Worm (Caenorhabditis elegans): ENCODE results near the gene K02E11.10.
"Not testable (repeated sequence)": the region's sequence is repeated elsewhere in the genome, so short reads cannot be mapped to it uniquely, and the experiment has no call there.

K02E11.10 gene

DNA sequence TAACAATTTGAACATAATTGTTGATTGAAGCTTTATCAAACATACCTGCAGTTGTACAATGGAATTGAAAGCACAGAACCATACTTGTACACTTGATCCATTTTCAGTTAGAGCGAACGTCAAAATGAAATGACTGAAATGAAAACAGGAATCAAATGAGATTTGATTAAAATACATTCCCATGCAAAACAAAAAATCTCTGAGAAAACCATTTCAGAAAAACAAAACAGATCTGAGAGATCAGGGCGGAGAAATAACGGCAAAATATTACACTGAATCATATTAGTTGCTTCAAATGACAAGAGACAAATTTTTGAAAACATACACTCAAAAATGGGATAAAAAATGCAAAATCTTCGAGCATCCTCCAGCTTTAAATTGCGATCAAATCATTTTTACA lies 38.8 kb upstream of the K02E11.10 start, which contains the start of gene srt-33:
TSS of gene srt-33 (minus strand) at position 101 of the 400 bp plus-strand sequence.
- TF ChIP-seq mab-5 (tag; optimal IDR thresholded peaks at IDR 0.05) = no peak
- no peak for TF ChIP-seq sma-3 (GFP tag; optimal IDR thresholded peaks at IDR 0.05)
- TF ChIP-seq nhr-129 (tag; optimal IDR thresholded peaks at IDR 0.05) = no peak
- TF ChIP-seq nhr-11 (tag; optimal IDR thresholded peaks at IDR 0.05) = no peak
- TF ChIP-seq alr-1 (tag; optimal IDR thresholded peaks at IDR 0.05) = no peak
- no peak for TF ChIP-seq nhr-10 (tag; optimal IDR thresholded peaks at IDR 0.05)
- TF ChIP-seq ztf-4 (tag; optimal IDR thresholded peaks at IDR 0.05) = no peak

- TF ChIP-seq snpc-4 (tag; optimal IDR thresholded peaks at IDR 0.05) = peak; percentile 38
Measured at ce11 chrV:14277456-14277855, 36.5 kb upstream of the K02E11.10 start.

DNA sequence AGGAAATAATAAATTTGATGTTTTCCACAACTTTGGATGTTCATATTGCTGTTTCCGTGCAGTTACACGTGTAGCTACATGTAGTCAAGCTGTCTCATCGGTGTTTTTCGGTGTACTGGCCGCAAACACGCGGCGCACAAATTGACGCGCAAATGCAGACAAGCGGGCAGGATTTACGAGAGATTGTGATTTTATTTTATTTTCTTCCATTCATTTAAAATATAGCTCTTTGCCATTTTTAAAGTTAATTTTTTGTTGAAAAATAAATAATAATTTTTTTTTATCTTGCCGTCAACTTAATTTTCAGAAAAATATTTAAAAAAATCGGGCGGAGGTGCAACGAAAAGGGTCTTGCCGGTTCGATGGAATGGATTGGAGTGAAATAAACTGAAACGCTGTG lies 33.3 kb upstream of the K02E11.10 start, which contains the start of gene F40G12.7:
TSS of gene F40G12.7 (plus strand) at position 301 of the 400 bp plus-strand sequence.
- not testable (repeated sequence) for TF ChIP-seq nhr-10, alr-1, nhr-77 (tag; optimal IDR thresholded peaks at IDR 0.05)

ce11 chrV:14273019-14273418 lies 32.1 kb upstream of the K02E11.10 start, which contains the start of gene F40G12.6:
F40G12.6 (minus strand) TSS chrV:14273119.
- TF ChIP-seq nhr-11 (tag; optimal IDR thresholded peaks at IDR 0.05) (no peak), skn-1 (tag; optimal IDR thresholded peaks at IDR 0.05) (no peak), gmeb-1 (tag; optimal IDR thresholded peaks at IDR 0.05) (no peak), ZK546.5 (tag; optimal IDR thresholded peaks at IDR 0.05) (no peak), alr-1 (tag; optimal IDR thresholded peaks at IDR 0.05) (no peak), ceh-82 (tag; optimal IDR thresholded peaks at IDR 0.05) (no peak), sma-9 (GFP tag; optimal IDR thresholded peaks at IDR 0.05) (no peak), sma-9 (tag; optimal IDR thresholded peaks at IDR 0.05) (no peak), nhr-129 (tag; optimal IDR thresholded peaks at IDR 0.05) (no peak), C34F6.9 (tag; optimal IDR thresholded peaks at IDR 0.05) (no peak), fos-1 (tag; optimal IDR thresholded peaks at IDR 0.05) (no peak), F13H6.1 (tag; optimal IDR thresholded peaks at IDR 0.05) (no peak), R02D3.7 (tag; optimal IDR thresholded peaks at IDR 0.05) (no peak)

DNA sequence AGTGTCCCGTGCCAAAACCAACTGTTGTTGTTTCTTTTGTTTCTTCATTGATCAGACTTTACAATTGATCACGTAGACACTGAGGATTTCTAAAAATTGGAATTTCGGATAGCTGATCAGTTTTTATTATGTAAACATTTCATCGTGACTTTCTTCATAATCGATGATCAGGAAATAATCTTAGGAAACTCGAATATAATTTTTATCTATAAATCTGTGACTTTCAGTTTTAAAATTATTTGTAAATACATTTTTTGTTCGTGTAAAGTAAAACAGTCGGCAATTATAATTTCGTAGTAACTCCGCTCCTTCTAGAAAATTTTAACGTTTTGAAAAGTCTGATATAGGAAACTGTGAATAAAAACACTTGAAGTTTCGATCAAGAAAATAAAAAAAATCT lies 29.8 kb upstream of the K02E11.10 start, which contains the start of gene F40G12.5:
TSS of gene F40G12.5 (minus strand) at position 101 of the 400 bp plus-strand sequence.
- TF ChIP-seq elt-3 (tag; optimal IDR thresholded peaks at IDR 0.05) (no peak), nhr-129 (tag; optimal IDR thresholded peaks at IDR 0.05) (no peak), Y55F3AM.14 (GFP tag; optimal IDR thresholded peaks at IDR 0.05) (no peak), nhr-77 (tag; optimal IDR thresholded peaks at IDR 0.05) (no peak), ZK546.5 (tag; optimal IDR thresholded peaks at IDR 0.05) (no peak), blmp-1 (tag; optimal IDR thresholded peaks at IDR 0.05; ENCODE audit: insufficient read depth) (no peak), zag-1 (tag; optimal IDR thresholded peaks at IDR 0.05) (no peak), nhr-237 (tag; optimal IDR thresholded peaks at IDR 0.05) (no peak), unc-62 (GFP tag; optimal IDR thresholded peaks at IDR 0.05) (no peak), ceh-16 (tag; optimal IDR thresholded peaks at IDR 0.05) (no peak), lin-13 (GFP tag; optimal IDR thresholded peaks at IDR 0.05) (no peak), nhr-6 (tag; optimal IDR thresholded peaks at IDR 0.05) (no peak), alr-1 (tag; optimal IDR thresholded peaks at IDR 0.05) (no peak), ztf-11 (tag; optimal IDR thresholded peaks at IDR 0.05) (no peak), nhr-12 (tag; optimal IDR thresholded peaks at IDR 0.05) (no peak), sem-4 (tag; optimal IDR thresholded peaks at IDR 0.05) (no peak), skn-1 (tag; optimal IDR thresholded peaks at IDR 0.05) (no peak), snpc-4 (tag; optimal IDR thresholded peaks at IDR 0.05) (no peak), F13H6.1 (tag; optimal IDR thresholded peaks at IDR 0.05) (no peak)

- TF ChIP-seq aly-2 (tag; optimal IDR thresholded peaks at IDR 0.05) (no peak), nhr-237 (tag; optimal IDR thresholded peaks at IDR 0.05) (no peak), C34F6.9 (tag; optimal IDR thresholded peaks at IDR 0.05) (no peak), crh-2 (tag; optimal IDR thresholded peaks at IDR 0.05) (no peak), unc-39 (tag; optimal IDR thresholded peaks at IDR 0.05) (no peak), alr-1 (tag; optimal IDR thresholded peaks at IDR 0.05) (no peak), nhr-11 (tag; optimal IDR thresholded peaks at IDR 0.05) (no peak), ceh-82 (tag; optimal IDR thresholded peaks at IDR 0.05) (no peak), F13H6.1 (tag; optimal IDR thresholded peaks at IDR 0.05) (no peak), dmd-4 (tag; optimal IDR thresholded peaks at IDR 0.05) (no peak), nhr-23 (tag; optimal IDR thresholded peaks at IDR 0.05) (no peak), ztf-4 (tag; optimal IDR thresholded peaks at IDR 0.05) (no peak), lsy-2 (tag; optimal IDR thresholded peaks at IDR 0.05) (no peak)
Measured at ce11 chrV:14268616-14269015, 27.7 kb upstream of the K02E11.10 start, which contains the start of gene F40G12.4. F40G12.4 (minus strand) TSS chrV:14268716.
